Worm (Caenorhabditis elegans): ENCODE data around the gene C04F5.9.

- TF ChIP-seq unc-39 (tag; optimal IDR thresholded peaks at IDR 0.05) (no peak), egl-27 (tag; optimal IDR thresholded peaks at IDR 0.05) (no peak), ama-1 (optimal IDR thresholded peaks at IDR 0.05) (no peak), elt-2 (tag; optimal IDR thresholded peaks at IDR 0.05) (no peak), ztf-4 (tag; optimal IDR thresholded peaks at IDR 0.05) (no peak), jun-1 (tag; optimal IDR thresholded peaks at IDR 0.05) (no peak), ztf-11 (tag; optimal IDR thresholded peaks at IDR 0.05) (no peak), nfya-1 (tag; optimal IDR thresholded peaks at IDR 0.05; ENCODE audit: insufficient read depth) (no peak), ceh-16 (tag; optimal IDR thresholded peaks at IDR 0.05) (no peak), nhr-25 (tag; optimal IDR thresholded peaks at IDR 0.05) (no peak), fos-1 (tag; optimal IDR thresholded peaks at IDR 0.05) (no peak), ceh-28 (tag; optimal IDR thresholded peaks at IDR 0.05) (no peak), R02D3.7 (tag; optimal IDR thresholded peaks at IDR 0.05) (no peak), lsy-12 (tag; optimal IDR thresholded peaks at IDR 0.05) (no peak)
Observed at ce11 chrV:5119109-5119508, at the start of gene C04F5.9.

Data from whole organism, L3 larva.